Fruit fly (Drosophila melanogaster) whole organism, embryonic: Measurements from ENCODE around the gene Sam-S.

Experiments used
- Adf1 ChIP-seq: fragments of 200-800 bp; sonication (Bioruptor generic); IDR thresholded peaks from 2 replicates; pipeline ENCODE4 v1.3.6; 2022; ENCODE audit warnings: missing biosample characterization, missing genetic modification characterization
- CG10274 ChIP-seq: fragments of 200-800 bp; sonication (Bioruptor generic); optimal IDR thresholded peaks from 3 replicates; lab custom pipeline; 2017; ENCODE audit warnings: missing biosample characterization, mild to moderate bottlenecking, missing genetic modification characterization
- CG10543 ChIP-seq: fragments of 200-800 bp; sonication (Bioruptor generic); optimal IDR thresholded peaks from 3 replicates; lab custom pipeline; 2017; ENCODE audit warnings: missing biosample characterization, mild to moderate bottlenecking, missing genetic modification characterization, moderate library complexity
- CG13894 ChIP-seq: fragments of 200-800 bp; sonication (Bioruptor generic); optimal IDR thresholded peaks from 3 replicates; lab custom pipeline; 2018; ENCODE audit warnings: missing biosample characterization, mild to moderate bottlenecking, missing genetic modification characterization, moderate library complexity
- CG15011 ChIP-seq: fragments of 200-800 bp; sonication (Bioruptor generic); optimal IDR thresholded peaks from 3 replicates; lab custom pipeline; 2018; ENCODE audit warnings: missing biosample characterization, mild to moderate bottlenecking, missing genetic modification characterization
- CG1603 ChIP-seq: fragments of 200-800 bp; sonication (Bioruptor generic); optimal IDR thresholded peaks from 2 replicates; lab custom pipeline; 2019; ENCODE audit warnings: missing biosample characterization, mild to moderate bottlenecking, missing genetic modification characterization, moderate library complexity
- CG17385 ChIP-seq: fragments of 200-800 bp; sonication (Bioruptor generic); optimal IDR thresholded peaks from 3 replicates; lab custom pipeline; 2018; ENCODE audit warnings: missing biosample characterization, mild to moderate bottlenecking, missing genetic modification characterization
- CG17568 ChIP-seq: fragments of 200-800 bp; sonication (Bioruptor generic); optimal IDR thresholded peaks from 2 replicates; lab custom pipeline; 2018; ENCODE audit warnings: missing biosample characterization, mild to moderate bottlenecking, missing genetic modification characterization, moderate library complexity
- CG17829 ChIP-seq: fragments of 200-800 bp; optimal IDR thresholded peaks from 2 replicates; lab custom pipeline; 2019; ENCODE audit warnings: missing biosample characterization, mild to moderate bottlenecking, missing genetic modification characterization, moderate library complexity
- CG3065 ChIP-seq: fragments of 200-800 bp; sonication (Bioruptor generic); optimal IDR thresholded peaks from 2 replicates; lab custom pipeline; 2016; ENCODE audit warnings: missing biosample characterization, missing genetic modification characterization
- CG33557 ChIP-seq: fragments of 200-800 bp; sonication (Bioruptor generic); optimal IDR thresholded peaks from 2 replicates; lab custom pipeline; 2019; ENCODE audit warnings: missing biosample characterization, mild to moderate bottlenecking, missing genetic modification characterization, moderate library complexity
- CG4360 ChIP-seq: fragments of 200-800 bp; sonication (Bioruptor generic); IDR thresholded peaks from 2 replicates; pipeline ENCODE4 v1.3.6; 2022; ENCODE audit warnings: missing biosample characterization, missing genetic modification characterization
- CG6765 ChIP-seq: fragments of 200-800 bp; sonication (Bioruptor generic); optimal IDR thresholded peaks from 3 replicates; lab custom pipeline; 2017; ENCODE audit warnings: missing biosample characterization, mild to moderate bottlenecking, missing genetic modification characterization
- CG8924 ChIP-seq: fragments of 200-800 bp; optimal IDR thresholded peaks from 3 replicates; lab custom pipeline; 2019; ENCODE audit warnings: missing biosample characterization, mild to moderate bottlenecking, missing genetic modification characterization, moderate library complexity
- Chrac-16 ChIP-seq: fragments of 200-800 bp; sonication (Bioruptor generic); optimal IDR thresholded peaks from 3 replicates; lab custom pipeline; 2016; ENCODE audit warnings: missing biosample characterization, missing genetic modification characterization
- Dp ChIP-seq: fragments of 200-800 bp; sonication (Bioruptor generic); optimal IDR thresholded peaks from 2 replicates; lab custom pipeline; 2018; ENCODE audit warnings: missing biosample characterization, mild to moderate bottlenecking, missing genetic modification characterization, moderate library complexity
- E2f2 ChIP-seq: fragments of 200-800 bp; sonication (Bioruptor generic); IDR thresholded peaks from 2 replicates; pipeline ENCODE4 v1.3.6; 2022; ENCODE audit warnings: missing biosample characterization, missing genetic modification characterization
- HLH3B ChIP-seq: fragments of 200-800 bp; sonication (Bioruptor generic); IDR thresholded peaks from 2 replicates; pipeline ENCODE4 v1.3.6; 2022; ENCODE audit warnings: missing biosample characterization, missing genetic modification characterization
- Hr78 ChIP-seq, 2 experiments: fragments of 200-800 bp in 1 of 2; fragments of >200 bp in 1 of 2; sonication (Bioruptor generic) in 1 of 2; optimal IDR thresholded peaks; 2 replicates each; lab custom pipeline; 2017 to 2019; ENCODE audit warnings: missing biosample characterization in 2 of 2, missing genetic modification characterization in 2 of 2, mild to moderate bottlenecking in 1 of 2, moderate library complexity in 1 of 2
- Mad ChIP-seq: fragments of 200-800 bp; sonication (Bioruptor generic); optimal IDR thresholded peaks from 2 replicates; lab custom pipeline; 2016; ENCODE audit warnings: missing biosample characterization, missing genetic modification characterization
- Ravus ChIP-seq: fragments of 200-800 bp; sonication (Bioruptor generic); IDR thresholded peaks from 2 replicates; pipeline ENCODE4 v1.3.6; 2022; ENCODE audit warnings: missing biosample characterization, missing genetic modification characterization
- Rx ChIP-seq: fragments of 200-800 bp; sonication (Bioruptor generic); IDR thresholded peaks from 2 replicates; pipeline ENCODE4 v1.3.6; 2022; ENCODE audit warnings: missing biosample characterization, missing genetic modification characterization
- Sry-δ ChIP-seq: fragments of 200-800 bp; sonication (Bioruptor generic); optimal IDR thresholded peaks from 2 replicates; lab custom pipeline; 2016; ENCODE audit warnings: missing biosample characterization, missing genetic modification characterization
- bbx ChIP-seq: fragments of 200-800 bp; sonication (Bioruptor generic); IDR thresholded peaks from 2 replicates; pipeline ENCODE4 v1.3.6; 2022; ENCODE audit warnings: missing biosample characterization, missing genetic modification characterization; ENCODE audit not compliant: partially characterized antibody
- br ChIP-seq: fragments of >200 bp; optimal IDR thresholded peaks from 2 replicates; lab custom pipeline; 2017
- bsh ChIP-seq, 2 experiments: fragments of 200-800 bp; sonication (Bioruptor generic); optimal IDR thresholded peaks; 2 replicates each; lab custom pipeline; 2017 to 2018; ENCODE audit warnings: mild to moderate bottlenecking in 2 of 2, missing biosample characterization in 2 of 2, missing genetic modification characterization in 2 of 2, moderate library complexity in 1 of 2
- cad ChIP-seq: fragments of >200 bp; optimal IDR thresholded peaks from 2 replicates; lab custom pipeline; 2017; ENCODE audit warnings: missing biosample characterization, missing genetic modification characterization
- cas ChIP-seq: fragments of 200-800 bp; sonication (Bioruptor generic); IDR thresholded peaks from 2 replicates; pipeline ENCODE4 v1.3.6; 2022; ENCODE audit warnings: missing biosample characterization, missing genetic modification characterization
- chm ChIP-seq: fragments of 200-800 bp; sonication (Bioruptor generic); IDR thresholded peaks from 2 replicates; pipeline ENCODE4 v1.3.6; 2022; ENCODE audit warnings: missing biosample characterization, missing genetic modification characterization
- ci ChIP-seq: fragments of 200-800 bp; sonication (Bioruptor generic); IDR thresholded peaks from 3 replicates; pipeline ENCODE4 v1.3.6; 2022; ENCODE audit warnings: missing biosample characterization, missing genetic modification characterization
- dmrt11E ChIP-seq: fragments of 200-800 bp; sonication (Bioruptor generic); optimal IDR thresholded peaks from 3 replicates; lab custom pipeline; 2018; ENCODE audit warnings: missing biosample characterization, mild to moderate bottlenecking, missing genetic modification characterization, moderate library complexity
- dysf ChIP-seq: fragments of 200-800 bp; sonication (Bioruptor generic); IDR thresholded peaks from 3 replicates; pipeline ENCODE4 v1.3.6; 2022; ENCODE audit warnings: missing biosample characterization, missing genetic modification characterization
- eve ChIP-seq, 2 experiments: fragments of >200 bp; optimal IDR thresholded peaks; 2 replicates each; lab custom pipeline; 2017; ENCODE audit warnings: missing biosample characterization in 2 of 2, missing genetic modification characterization in 2 of 2
- gcm2 ChIP-seq: fragments of 200-800 bp; sonication (Bioruptor generic); optimal IDR thresholded peaks from 2 replicates; lab custom pipeline; 2016; ENCODE audit warnings: missing biosample characterization, missing genetic modification characterization
- grau ChIP-seq: fragments of 200-800 bp; optimal IDR thresholded peaks from 3 replicates; lab custom pipeline; 2019; ENCODE audit warnings: missing biosample characterization, mild to moderate bottlenecking, missing genetic modification characterization, moderate library complexity
- ind ChIP-seq: fragments of 200-800 bp; sonication (Bioruptor generic); optimal IDR thresholded peaks from 3 replicates; lab custom pipeline; 2016; ENCODE audit warnings: missing biosample characterization, missing genetic modification characterization
- insv ChIP-seq, 2 experiments: fragments of 200-800 bp; sonication (Bioruptor generic); optimal IDR thresholded peaks; 3 replicates each; lab custom pipeline; 2016 to 2018; ENCODE audit warnings: missing biosample characterization in 2 of 2, missing genetic modification characterization in 2 of 2
- jumu ChIP-seq: fragments of 200-800 bp; sonication (Bioruptor generic); optimal IDR thresholded peaks from 3 replicates; lab custom pipeline; 2016; ENCODE audit warnings: missing biosample characterization, missing genetic modification characterization
- lbe ChIP-seq: fragments of 200-800 bp; sonication (Bioruptor generic); optimal IDR thresholded peaks from 2 replicates; lab custom pipeline; 2016; ENCODE audit warnings: missing biosample characterization, mild to moderate bottlenecking, missing genetic modification characterization
- lov ChIP-seq, 2 experiments: fragments of 200-800 bp in 1 of 2; fragments of >200 bp in 1 of 2; sonication (Bioruptor generic) in 1 of 2; IDR thresholded peaks in 1 of 2; optimal IDR thresholded peaks in 1 of 2; 2 replicates in 1 of 2; 3 replicates in 1 of 2; pipeline versions ENCODE4 v1.3.6 to Lab custom; 2017 to 2022; ENCODE audit warnings: missing biosample characterization in 1 of 2, missing genetic modification characterization in 1 of 2
- maf-S ChIP-seq: fragments of 200-800 bp; sonication (Bioruptor generic); optimal IDR thresholded peaks from 2 replicates; lab custom pipeline; 2016; ENCODE audit warnings: missing biosample characterization, missing genetic modification characterization
- mirr ChIP-seq: fragments of 200-800 bp; sonication (Bioruptor generic); optimal IDR thresholded peaks from 3 replicates; lab custom pipeline; 2018; ENCODE audit warnings: missing biosample characterization, mild to moderate bottlenecking, missing genetic modification characterization
- org-1 ChIP-seq: fragments of 200-800 bp; sonication (Bioruptor generic); optimal IDR thresholded peaks from 2 replicates; lab custom pipeline; 2017; ENCODE audit warnings: missing biosample characterization, missing genetic modification characterization
- repo ChIP-seq: fragments of 200-800 bp; sonication (Bioruptor generic); optimal IDR thresholded peaks from 2 replicates; lab custom pipeline; 2016; ENCODE audit warnings: missing biosample characterization, missing genetic modification characterization
- run ChIP-seq: fragments of 200-800 bp; sonication (Bioruptor generic); optimal IDR thresholded peaks from 3 replicates; lab custom pipeline; 2018; ENCODE audit warnings: missing biosample characterization, mild to moderate bottlenecking, missing genetic modification characterization
- sug ChIP-seq: fragments of 200-800 bp; optimal IDR thresholded peaks from 2 replicates; lab custom pipeline; 2019; ENCODE audit warnings: missing biosample characterization, mild to moderate bottlenecking, missing genetic modification characterization, moderate library complexity
- yki ChIP-seq: fragments of >200 bp; optimal IDR thresholded peaks from 3 replicates; lab custom pipeline; 2018
- zen2 ChIP-seq: fragments of 200-800 bp; sonication (Bioruptor generic); IDR thresholded peaks from 3 replicates; pipeline ENCODE4 v1.3.6; 2022; ENCODE audit warnings: missing biosample characterization, missing genetic modification characterization; ENCODE audit not compliant: partially characterized antibody

Sam-S gene

DNA sequence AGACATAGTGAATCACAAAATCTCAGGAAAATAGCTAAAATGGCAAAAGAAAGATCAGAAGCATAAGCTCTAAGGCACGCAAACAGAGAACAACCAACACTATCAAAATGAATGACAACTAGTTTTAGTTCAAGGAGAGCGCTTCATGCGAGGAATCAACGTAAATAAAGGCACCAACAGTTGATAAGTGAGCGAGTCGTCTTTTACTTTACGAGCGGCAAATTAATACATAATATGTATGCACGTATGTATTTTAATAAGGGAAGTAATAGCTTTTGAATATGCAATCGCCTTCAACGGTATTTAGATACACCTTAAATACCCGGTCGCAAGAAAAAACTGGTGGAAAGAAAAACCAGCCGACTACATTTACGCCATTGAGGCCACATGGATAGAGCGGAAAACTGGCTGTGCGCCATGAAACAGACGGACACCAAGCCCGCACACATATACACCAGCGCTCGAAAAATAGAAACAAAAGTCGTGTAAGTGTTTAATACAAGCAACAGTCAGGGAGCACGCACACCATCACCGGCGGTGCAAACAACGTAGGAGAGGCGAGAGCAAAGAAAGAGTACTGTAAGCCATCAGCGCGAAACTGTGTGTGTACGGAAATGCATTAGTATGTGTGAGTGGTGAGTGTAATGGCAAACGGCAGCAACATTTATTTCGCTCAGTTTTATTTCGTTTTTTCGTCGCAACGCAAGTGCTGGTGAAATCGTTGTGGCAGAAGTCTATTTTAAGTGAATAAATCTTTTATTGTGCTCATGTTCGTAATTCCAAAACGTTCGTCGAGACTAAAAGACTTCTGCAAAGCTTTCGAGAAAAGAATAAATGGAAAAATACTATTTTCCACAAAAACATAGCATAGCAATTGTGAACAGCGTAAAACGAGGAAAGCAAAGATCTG is 40.1 kb upstream of the Sam-S start, which contains the start of gene dbr (continued):
- TF ChIP-seq CG17385 (GFP tag; lab: Kevin White, UChicago) (peak; percentile 18), CG8924 (peak; percentile 63), Adf1 (GFP tag; lab: Robert Waterston, UW) (peak; percentile 36; the same call in 1 of the 2 replicates), ci (GFP tag; lab: Robert Waterston, UW) (peak; percentile 65; the same call in 2 of the 3 replicates), bbx (GFP tag; lab: Robert Waterston, UW) (0 out of 2 replicates have a peak, but pooled peaks have one; percentile 7), dysf (GFP tag; lab: Robert Waterston, UW) (0 out of 3 replicates have a peak, but pooled peaks have one; percentile 8), zen2 (GFP tag; lab: Robert Waterston, UW) (no peak; the same call in 2 of the 3 replicates), Hr78 (GFP tag; optimal IDR thresholded peaks at IDR 0.05; lab: Kevin White, UChicago) (peak in 1 of 2 experiments; percentile 6), CG13894 (tag; lab: Kevin White, UChicago) (peak; percentile 91), grau (tag; lab: Kevin White, UChicago) (peak; percentile 8), org-1 (no peak), CG17829 (tag; lab: Kevin White, UChicago) (peak; percentile 37), mirr (peak; percentile 81), yki (lab: Kevin White, UChicago) (peak; percentile 0), Mad (no peak), CG4360 (GFP tag; lab: Robert Waterston, UW) (no peak), CG15011 (GFP tag; lab: Kevin White, UChicago) (no peak), Sry-δ (no peak), insv (GFP tag; optimal IDR thresholded peaks at IDR 0.05; lab: Kevin White, UChicago) (peak in 1 of 2 experiments; percentile 40), sug (tag; lab: Kevin White, UChicago) (peak; percentile 59), gcm2 (GFP tag; lab: Kevin White, UChicago) (peak; percentile 23), cad (no peak), CG6765 (GFP tag; lab: Kevin White, UChicago) (peak; percentile 33), CG17568 (GFP tag; lab: Kevin White, UChicago) (peak; percentile 2), lbe (peak; percentile 9), bsh (GFP tag; optimal IDR thresholded peaks at IDR 0.05; lab: Kevin White, UChicago) (peak in 1 of 2 experiments; percentile 77)

DNA sequence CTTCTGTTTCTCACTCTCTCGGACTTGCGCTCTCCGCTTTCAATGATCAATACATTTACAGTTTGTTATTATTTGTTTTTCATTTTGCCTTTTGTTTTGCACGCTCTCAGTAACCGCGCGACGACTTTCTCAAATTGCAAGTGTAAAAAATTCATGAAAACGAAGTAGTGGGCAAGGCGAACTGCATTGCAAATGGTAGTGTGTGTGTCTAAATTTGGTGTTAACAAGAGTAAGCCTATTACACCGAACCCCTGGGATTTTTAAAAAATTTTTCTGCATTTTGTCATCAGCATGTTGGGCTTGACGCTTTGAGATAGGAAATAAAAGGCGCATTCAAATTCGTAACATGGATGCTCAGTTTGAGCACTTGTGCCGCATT is 39.4 kb upstream of the Sam-S start:
- no peak for TF ChIP-seq ind (GFP tag; lab: Kevin White, UChicago)
- TF ChIP-seq maf-S (GFP tag; lab: Kevin White, UChicago): no peak
- no peak for TF ChIP-seq lov (optimal IDR thresholded peaks at IDR 0.05; lab: Kevin White, UChicago)
- 0 out of 3 replicates have a peak, but pooled peaks have one; percentile 36 for TF ChIP-seq lov (GFP tag; IDR thresholded peaks at IDR 0.05; lab: Robert Waterston, UW)
- peak in 1 of 2 experiments; percentile 58 for TF ChIP-seq eve (GFP tag; optimal IDR thresholded peaks at IDR 0.05; lab: Kevin White, UChicago)
- no peak for TF ChIP-seq Ravus (GFP tag; lab: Robert Waterston, UW)
- TF ChIP-seq chm (GFP tag; lab: Robert Waterston, UW): 0 out of 2 replicates have a peak, but pooled peaks have one; percentile 55

DNA sequence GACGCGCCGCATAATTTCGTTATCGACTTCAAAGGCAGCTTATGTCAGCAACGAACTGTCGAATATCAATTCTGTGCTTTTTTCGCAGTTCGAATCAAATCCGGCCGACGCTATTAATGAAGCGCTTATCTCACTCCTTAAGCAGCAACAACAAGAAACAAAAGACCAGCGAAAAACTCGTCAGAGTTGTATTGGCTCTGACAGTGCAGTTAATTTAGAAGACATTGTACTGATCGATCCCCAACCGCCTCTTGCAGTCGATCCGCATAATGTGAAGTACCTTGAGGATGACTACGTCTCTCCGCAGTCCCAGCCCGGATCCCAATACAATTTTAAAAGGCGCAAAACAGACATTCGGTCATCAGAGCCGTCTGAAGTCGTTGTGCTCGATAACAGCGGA is 37.1 kb upstream of the Sam-S start:
- TF ChIP-seq CG3065: no peak
- TF ChIP-seq CG10274 (GFP tag; lab: Kevin White, UChicago): no peak
- TF ChIP-seq CG1603 (tag; lab: Kevin White, UChicago): no peak
- no peak for TF ChIP-seq dmrt11E
- TF ChIP-seq Rx (GFP tag; lab: Robert Waterston, UW): no peak
- TF ChIP-seq jumu (GFP tag; lab: Kevin White, UChicago): no peak
- TF ChIP-seq repo: no peak
- no peak for TF ChIP-seq Dp (GFP tag; lab: Kevin White, UChicago)
- no peak for TF ChIP-seq E2f2
- TF ChIP-seq run (tag; lab: Kevin White, UChicago): no peak
- no peak for TF ChIP-seq Chrac-16
- no peak for TF ChIP-seq CG33557
- no peak for TF ChIP-seq CG10543 (GFP tag; lab: Kevin White, UChicago)
- no peak for TF ChIP-seq cas (GFP tag; lab: Robert Waterston, UW)
- TF ChIP-seq HLH3B (GFP tag; lab: Robert Waterston, UW): no peak
- no peak for TF ChIP-seq br (lab: Kevin White, UChicago)
